Fruit fly (Drosophila melanogaster) whole organism, embryonic: ENCODE data around the gene CG16957.

Experiments used
- Abd-B ChIP-seq: fragments of 200-800 bp; sonication (Bioruptor generic); optimal IDR thresholded peaks from 2 replicates; lab custom pipeline; 2018; ENCODE audit warnings: missing biosample characterization, mild to moderate bottlenecking, missing genetic modification characterization, moderate library complexity
- Antp ChIP-seq: fragments of 200-800 bp; sonication (Bioruptor generic); optimal IDR thresholded peaks from 3 replicates; lab custom pipeline; 2016; ENCODE audit warnings: missing biosample characterization, missing genetic modification characterization
- CG10274 ChIP-seq: fragments of 200-800 bp; sonication (Bioruptor generic); optimal IDR thresholded peaks from 3 replicates; lab custom pipeline; 2017; ENCODE audit warnings: missing biosample characterization, mild to moderate bottlenecking, missing genetic modification characterization
- CG12769 ChIP-seq: fragments of 200-800 bp; sonication (Bioruptor generic); optimal IDR thresholded peaks from 2 replicates; lab custom pipeline; 2019; ENCODE audit warnings: missing biosample characterization, mild to moderate bottlenecking, missing genetic modification characterization, moderate library complexity
- CG14441 ChIP-seq: fragments of 200-800 bp; sonication (Bioruptor generic); IDR thresholded peaks from 2 replicates; pipeline ENCODE4 v1.3.6; 2022; ENCODE audit warnings: missing biosample characterization, missing genetic modification characterization
- CG15269 ChIP-seq: fragments of 200-800 bp; sonication (Bioruptor generic); optimal IDR thresholded peaks from 2 replicates; lab custom pipeline; 2018; ENCODE audit warnings: missing biosample characterization, mild to moderate bottlenecking, missing genetic modification characterization, moderate library complexity
- CG1529 ChIP-seq: fragments of 200-800 bp; sonication (Bioruptor generic); optimal IDR thresholded peaks from 3 replicates; lab custom pipeline; 2018; ENCODE audit warnings: missing biosample characterization, missing genetic modification characterization
- CG31365 ChIP-seq: fragments of 200-800 bp; sonication (Bioruptor generic); optimal IDR thresholded peaks from 2 replicates; lab custom pipeline; 2018; ENCODE audit warnings: missing biosample characterization, mild to moderate bottlenecking, missing genetic modification characterization
- CG3163 ChIP-seq: fragments of 200-800 bp; sonication (Bioruptor generic); optimal IDR thresholded peaks from 3 replicates; lab custom pipeline; 2016; ENCODE audit warnings: missing biosample characterization, missing genetic modification characterization
- CG3281 ChIP-seq: fragments of 200-800 bp; sonication (Bioruptor generic); optimal IDR thresholded peaks from 3 replicates; lab custom pipeline; 2017; ENCODE audit warnings: missing biosample characterization, mild to moderate bottlenecking, missing genetic modification characterization
- CG4707 ChIP-seq: fragments of 200-800 bp; sonication (Bioruptor generic); optimal IDR thresholded peaks from 2 replicates; lab custom pipeline; 2018; ENCODE audit warnings: missing biosample characterization, mild to moderate bottlenecking, missing genetic modification characterization, moderate library complexity
- CG5180 ChIP-seq: fragments of 200-800 bp; sonication (Bioruptor generic); optimal IDR thresholded peaks from 3 replicates; lab custom pipeline; 2017; ENCODE audit warnings: missing biosample characterization, missing genetic modification characterization, mild to moderate bottlenecking, moderate library complexity, missing genetic modification reagents
- CG6813 ChIP-seq: fragments of 200-800 bp; sonication (Bioruptor generic); optimal IDR thresholded peaks from 2 replicates; lab custom pipeline; 2017; ENCODE audit warnings: missing biosample characterization, missing genetic modification characterization, mild to moderate bottlenecking, moderate library complexity, missing genetic modification reagents
- CG6854 ChIP-seq: fragments of 200-800 bp; sonication (Bioruptor generic); optimal IDR thresholded peaks from 3 replicates; lab custom pipeline; 2017; ENCODE audit warnings: missing biosample characterization, mild to moderate bottlenecking, missing genetic modification characterization
- CG7839 ChIP-seq: fragments of 200-800 bp; sonication (Bioruptor generic); optimal IDR thresholded peaks from 3 replicates; lab custom pipeline; 2018; ENCODE audit warnings: missing biosample characterization, mild to moderate bottlenecking, missing genetic modification characterization, moderate library complexity
- CG8944 ChIP-seq: fragments of 200-800 bp; sonication (Bioruptor generic); optimal IDR thresholded peaks from 3 replicates; lab custom pipeline; 2016; ENCODE audit warnings: missing biosample characterization, missing genetic modification characterization
- CoRest ChIP-seq: fragments of 200-800 bp; sonication (Bioruptor generic); optimal IDR thresholded peaks from 3 replicates; lab custom pipeline; 2018; ENCODE audit warnings: missing biosample characterization, mild to moderate bottlenecking, missing genetic modification characterization, moderate library complexity
- D19B ChIP-seq: fragments of 200-800 bp; sonication (Bioruptor generic); optimal IDR thresholded peaks from 2 replicates; lab custom pipeline; 2017; ENCODE audit warnings: missing biosample characterization, mild to moderate bottlenecking, missing genetic modification characterization
- Doc3 ChIP-seq: fragments of 200-800 bp; sonication (Bioruptor generic); IDR thresholded peaks from 3 replicates; pipeline ENCODE4 v1.3.6; 2022; ENCODE audit warnings: missing biosample characterization, missing genetic modification characterization; ENCODE audit not compliant: partially characterized antibody
- Fer3 ChIP-seq: fragments of 200-800 bp; sonication (Bioruptor generic); optimal IDR thresholded peaks from 2 replicates; lab custom pipeline; 2018; ENCODE audit warnings: missing biosample characterization, mild to moderate bottlenecking, missing genetic modification characterization, moderate library complexity
- Hr51 ChIP-seq, 2 experiments: fragments of 200-800 bp; sonication (Bioruptor generic); optimal IDR thresholded peaks; 2 replicates in 1 of 2; 3 replicates in 1 of 2; lab custom pipeline; 2016 to 2018; ENCODE audit warnings: missing biosample characterization in 2 of 2, missing genetic modification characterization in 2 of 2, mild to moderate bottlenecking in 1 of 2, moderate library complexity in 1 of 2
- MBD-R2 ChIP-seq: fragments of 200-800 bp; sonication (Bioruptor generic); IDR thresholded peaks from 2 replicates; pipeline ENCODE4 v1.3.6; 2022; ENCODE audit warnings: missing biosample characterization, missing genetic modification characterization
- MESR4 ChIP-seq: fragments of 200-800 bp; sonication (Bioruptor generic); optimal IDR thresholded peaks from 2 replicates; lab custom pipeline; 2018; ENCODE audit warnings: missing biosample characterization, mild to moderate bottlenecking, missing genetic modification characterization, moderate library complexity
- Nf-YB ChIP-seq: fragments of 200-800 bp; sonication (Bioruptor generic); optimal IDR thresholded peaks from 3 replicates; lab custom pipeline; 2019; ENCODE audit warnings: missing biosample characterization, mild to moderate bottlenecking, missing genetic modification characterization, moderate library complexity
- Nf-YC ChIP-seq: fragments of 200-800 bp; optimal IDR thresholded peaks from 3 replicates; lab custom pipeline; 2019; ENCODE audit warnings: missing biosample characterization, mild to moderate bottlenecking, missing genetic modification characterization, moderate library complexity
- NfI ChIP-seq: fragments of 200-800 bp; sonication (Bioruptor generic); optimal IDR thresholded peaks from 3 replicates; lab custom pipeline; 2018; ENCODE audit warnings: missing biosample characterization, mild to moderate bottlenecking, missing genetic modification characterization, moderate library complexity
- Pdp1 ChIP-seq, 2 experiments: fragments of 200-800 bp; sonication (Bioruptor generic); optimal IDR thresholded peaks; 3 replicates each; lab custom pipeline; 2016; ENCODE audit warnings: missing biosample characterization in 2 of 2, missing genetic modification characterization in 2 of 2, mild to moderate bottlenecking in 1 of 2, moderate library complexity in 1 of 2
- ash1 ChIP-seq: fragments of 200-800 bp; sonication (Bioruptor generic); optimal IDR thresholded peaks from 2 replicates; lab custom pipeline; 2018; ENCODE audit warnings: missing biosample characterization, mild to moderate bottlenecking, missing genetic modification characterization
- dmrt99B ChIP-seq: fragments of 200-800 bp; sonication (Bioruptor generic); optimal IDR thresholded peaks from 2 replicates; lab custom pipeline; 2018; ENCODE audit warnings: missing biosample characterization, mild to moderate bottlenecking, missing genetic modification characterization, moderate library complexity
- dpn ChIP-seq, 2 experiments: fragments of 200-800 bp; sonication (Bioruptor generic); optimal IDR thresholded peaks; 3 replicates each; lab custom pipeline; 2016; ENCODE audit warnings: missing biosample characterization in 2 of 2, missing genetic modification characterization in 2 of 2
- fd96Cb ChIP-seq: fragments of 200-800 bp; sonication (Bioruptor generic); optimal IDR thresholded peaks from 2 replicates; lab custom pipeline; 2018; ENCODE audit warnings: missing biosample characterization, mild to moderate bottlenecking, missing genetic modification characterization, moderate library complexity
- jigr1 ChIP-seq: fragments of 200-800 bp; sonication (Bioruptor generic); IDR thresholded peaks from 3 replicates; pipeline ENCODE4 v1.3.6; 2022; ENCODE audit warnings: missing biosample characterization, missing genetic modification characterization
- jing ChIP-seq: fragments of 200-800 bp; sonication (Bioruptor generic); optimal IDR thresholded peaks from 2 replicates; lab custom pipeline; 2018; ENCODE audit warnings: missing biosample characterization, mild to moderate bottlenecking, missing genetic modification characterization
- kah ChIP-seq: fragments of 200-800 bp; sonication (Bioruptor generic); optimal IDR thresholded peaks from 2 replicates; lab custom pipeline; 2018; ENCODE audit warnings: missing biosample characterization, mild to moderate bottlenecking, missing genetic modification characterization
- lab ChIP-seq: fragments of 200-800 bp; sonication (Bioruptor generic); optimal IDR thresholded peaks from 3 replicates; lab custom pipeline; 2017; ENCODE audit warnings: missing biosample characterization, missing genetic modification characterization, mild to moderate bottlenecking, moderate library complexity, missing genetic modification reagents
- mirr ChIP-seq: fragments of 200-800 bp; sonication (Bioruptor generic); optimal IDR thresholded peaks from 3 replicates; lab custom pipeline; 2018; ENCODE audit warnings: missing biosample characterization, mild to moderate bottlenecking, missing genetic modification characterization
- p53 ChIP-seq: fragments of 200-800 bp; sonication (Bioruptor generic); optimal IDR thresholded peaks from 2 replicates; lab custom pipeline; 2016; ENCODE audit warnings: missing biosample characterization, missing genetic modification characterization
- pzg ChIP-seq: fragments of 200-800 bp; sonication (Bioruptor generic); optimal IDR thresholded peaks from 3 replicates; lab custom pipeline; 2018; ENCODE audit warnings: missing biosample characterization, mild to moderate bottlenecking, missing genetic modification characterization, moderate library complexity
- schlank ChIP-seq: fragments of 200-800 bp; sonication (Bioruptor generic); optimal IDR thresholded peaks from 2 replicates; lab custom pipeline; 2018; ENCODE audit warnings: missing biosample characterization, mild to moderate bottlenecking, missing genetic modification characterization
- sd ChIP-seq: fragments of 200-800 bp; sonication (Bioruptor generic); optimal IDR thresholded peaks from 3 replicates; lab custom pipeline; 2018; ENCODE audit warnings: missing biosample characterization, mild to moderate bottlenecking, missing genetic modification characterization, moderate library complexity
- sens ChIP-seq: fragments of 200-800 bp; sonication (Bioruptor generic); peaks from one replicate; lab custom pipeline; 2016; ENCODE audit warnings: missing biosample characterization, missing genetic modification characterization
- sens-2 ChIP-seq: fragments of 200-800 bp; sonication (Bioruptor generic); IDR thresholded peaks from 2 replicates; pipeline ENCODE4 v1.3.6; 2022; ENCODE audit warnings: missing biosample characterization, missing genetic modification characterization
- so ChIP-seq: fragments of 200-800 bp; sonication (Bioruptor generic); IDR thresholded peaks from 3 replicates; pipeline ENCODE4 v1.3.6; 2022; ENCODE audit warnings: missing biosample characterization, missing genetic modification characterization
- sob ChIP-seq: fragments of 200-800 bp; sonication (Bioruptor generic); IDR thresholded peaks from 2 replicates; pipeline ENCODE4 v1.3.6; 2022; ENCODE audit warnings: missing biosample characterization, missing genetic modification characterization
- sqz ChIP-seq: fragments of 200-800 bp; sonication (Bioruptor generic); optimal IDR thresholded peaks from 3 replicates; lab custom pipeline; 2018; ENCODE audit warnings: missing biosample characterization, mild to moderate bottlenecking, missing genetic modification characterization
- unpg ChIP-seq: fragments of 200-800 bp; sonication (Bioruptor generic); optimal IDR thresholded peaks from 3 replicates; lab custom pipeline; 2018; ENCODE audit warnings: missing biosample characterization, mild to moderate bottlenecking, missing genetic modification characterization, moderate library complexity

CG16957 gene

dm6 chr2L:13414525-13415481 lies 18.8 kb upstream of the CG16957 start, which contains the start of the genes CG16956, CG42784 and CG43850 (continued):
- peak; percentile 56 for TF ChIP-seq CG7839 (tag; lab: Kevin White, UChicago)
- peak; percentile 67 for TF ChIP-seq unpg (GFP tag; lab: Kevin White, UChicago)
- TF ChIP-seq CG15269, result peak; percentile 66
- TF ChIP-seq CG1529 (GFP tag; lab: Kevin White, UChicago), result peak; percentile 12
- TF ChIP-seq Pdp1 (GFP tag; optimal IDR thresholded peaks at IDR 0.05; lab: Kevin White, UChicago), result no peak
- peak; percentile 51 for TF ChIP-seq dmrt99B (tag; lab: Kevin White, UChicago)
- peak; percentile 26 for TF ChIP-seq sqz (GFP tag; lab: Kevin White, UChicago)
- TF ChIP-seq CG6854 (GFP tag; lab: Kevin White, UChicago), result peak; percentile 84
- TF ChIP-seq NfI (GFP tag; lab: Kevin White, UChicago), result peak; percentile 80
- TF ChIP-seq Nf-YC (tag; lab: Kevin White, UChicago), result peak; percentile 49
- TF ChIP-seq sens (GFP tag; lab: Kevin White, UChicago), result peak; percentile 82
- peak; percentile 24 for TF ChIP-seq ash1
- TF ChIP-seq CG6813, result peak; percentile 85
- TF ChIP-seq MESR4 (GFP tag; lab: Kevin White, UChicago), result peak; percentile 11
- TF ChIP-seq CG14441 (GFP tag; lab: Robert Waterston, UW), result 0 out of 2 replicates have a peak, but pooled peaks have one; percentile 11
- TF ChIP-seq CG4707 (GFP tag; lab: Kevin White, UChicago), result peak; percentile 53
- peak; percentile 89 for TF ChIP-seq CG3281 (GFP tag; lab: Kevin White, UChicago)
- TF ChIP-seq so, result 0 out of 3 replicates have a peak, but pooled peaks have one; percentile 60
- TF ChIP-seq D19B (GFP tag; lab: Kevin White, UChicago), result peak; percentile 32
- no peak for TF ChIP-seq CG3163
- TF ChIP-seq CoRest (tag; lab: Kevin White, UChicago), result no peak
- TF ChIP-seq Hr51 (GFP tag; optimal IDR thresholded peaks at IDR 0.05; lab: Kevin White, UChicago), result peak in 1 of 2 experiments; percentile 69
- TF ChIP-seq CG31365 (tag; lab: Kevin White, UChicago), result peak; percentile 78
- TF ChIP-seq Antp (GFP tag; lab: Kevin White, UChicago), result no peak
- TF ChIP-seq MBD-R2 (GFP tag; lab: Robert Waterston, UW), result no peak
- no peak for TF ChIP-seq fd96Cb (tag; lab: Kevin White, UChicago)
- TF ChIP-seq Abd-B (GFP tag; lab: Kevin White, UChicago), result no peak
- peak; percentile 51 for TF ChIP-seq CG5180 (GFP tag; lab: Kevin White, UChicago)
- TF ChIP-seq CG12769 (tag; lab: Kevin White, UChicago), result no peak
- TF ChIP-seq CG8944, result no peak
- TF ChIP-seq CG10274 (GFP tag; lab: Kevin White, UChicago), result peak; percentile 23
- TF ChIP-seq sens-2 (GFP tag; lab: Robert Waterston, UW), result peak; percentile 20; the same call in 1 of the 2 replicates
- TF ChIP-seq jigr1 (GFP tag; lab: Robert Waterston, UW), result no peak
- peak; percentile 94 for TF ChIP-seq lab
- TF ChIP-seq p53, result no peak
- no peak for TF ChIP-seq jing (GFP tag; lab: Kevin White, UChicago)
- TF ChIP-seq pzg (GFP tag; lab: Kevin White, UChicago), result peak; percentile 19
- TF ChIP-seq Fer3 (tag; lab: Kevin White, UChicago), result peak; percentile 75
- TF ChIP-seq Nf-YB (GFP tag; lab: Kevin White, UChicago), result peak; percentile 18
- peak; percentile 49 for TF ChIP-seq kah (GFP tag; lab: Kevin White, UChicago)
- peak; percentile 85 for TF ChIP-seq mirr (GFP tag; lab: Kevin White, UChicago)
- peak; percentile 89 for TF ChIP-seq schlank (tag; lab: Kevin White, UChicago)
- TF ChIP-seq sd (tag; lab: Kevin White, UChicago), result no peak
- 0 out of 2 replicates have a peak, but pooled peaks have one; percentile 45 for TF ChIP-seq sob (GFP tag; lab: Robert Waterston, UW)
- no peak for TF ChIP-seq Doc3 (GFP tag; lab: Robert Waterston, UW)
- peak in 1 of 2 experiments; percentile 1 for TF ChIP-seq dpn (GFP tag; optimal IDR thresholded peaks at IDR 0.05; lab: Kevin White, UChicago)
